Worm (Caenorhabditis elegans): ENCODE results near the gene txt-5.

DNA sequence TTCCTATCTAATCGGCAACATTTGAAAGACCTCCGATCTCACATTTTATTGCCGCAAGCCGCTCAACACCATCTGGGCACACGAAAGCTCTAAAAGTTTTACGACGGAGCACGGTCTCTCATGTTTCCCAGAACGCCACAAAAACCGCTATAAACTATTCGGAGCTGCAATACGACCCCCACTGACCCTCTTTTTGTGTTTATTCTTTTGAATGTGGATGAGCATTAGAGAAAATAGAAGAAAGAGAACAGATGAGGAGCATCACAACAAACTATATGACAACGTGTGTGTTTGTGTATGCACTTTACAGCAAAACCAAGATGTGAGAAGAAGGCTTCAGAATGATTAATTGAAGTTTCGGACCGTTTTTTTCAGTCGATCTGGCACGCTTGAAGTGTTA is 12.8 kb downstream of the txt-5 start:
- TF ChIP-seq lsy-2 (tag; optimal IDR thresholded peaks at IDR 0.05) (no peak), mdl-1 (tag; optimal IDR thresholded peaks at IDR 0.05) (no peak), ztf-11 (tag; optimal IDR thresholded peaks at IDR 0.05) (no peak)

Data from whole organism, L2 larva.